Fruit fly (Drosophila melanogaster) whole organism, embryonic: Measurements from ENCODE around the gene pcm.
A peak's percentile ranks its signal among the peaks of the same experiment; 100 is the strongest.

Experiments used
- Atf3 ChIP-seq: fragments of 200-800 bp; sonication (Bioruptor generic); optimal IDR thresholded peaks from 3 replicates; lab custom pipeline; 2016; ENCODE audit warnings: missing biosample characterization, missing genetic modification characterization
- CG11560 ChIP-seq: fragments of 200-800 bp; sonication (Bioruptor generic); IDR thresholded peaks from 3 replicates; pipeline ENCODE4 v1.3.6; 2022; ENCODE audit warnings: missing biosample characterization, missing genetic modification characterization
- CG12769 ChIP-seq: fragments of 200-800 bp; sonication (Bioruptor generic); optimal IDR thresholded peaks from 2 replicates; lab custom pipeline; 2019; ENCODE audit warnings: missing biosample characterization, mild to moderate bottlenecking, missing genetic modification characterization, moderate library complexity
- CG14965 ChIP-seq: fragments of 200-800 bp; sonication (Bioruptor generic); optimal IDR thresholded peaks from 2 replicates; lab custom pipeline; 2016; ENCODE audit warnings: missing biosample characterization, missing genetic modification characterization, borderline replicate concordance
- CG15601 ChIP-seq: fragments of 200-800 bp; sonication (Bioruptor generic); optimal IDR thresholded peaks from 3 replicates; lab custom pipeline; 2019; ENCODE audit warnings: missing biosample characterization, mild to moderate bottlenecking, missing genetic modification characterization, moderate library complexity
- CG16863 ChIP-seq: fragments of 200-800 bp; sonication (Bioruptor generic); optimal IDR thresholded peaks from 3 replicates; lab custom pipeline; 2016; ENCODE audit warnings: missing biosample characterization, missing genetic modification characterization
- CG17612 ChIP-seq: fragments of 200-800 bp; sonication (Bioruptor generic); IDR thresholded peaks from 2 replicates; pipeline ENCODE4 v1.3.6; 2022; ENCODE audit warnings: missing biosample characterization, missing genetic modification characterization
- CG1832 ChIP-seq: fragments of 200-800 bp; sonication (Bioruptor generic); optimal IDR thresholded peaks from 2 replicates; lab custom pipeline; 2017; ENCODE audit warnings: missing biosample characterization, mild to moderate bottlenecking, missing genetic modification characterization, inconsistent platforms
- CG2199 ChIP-seq: fragments of 200-800 bp; sonication (Bioruptor generic); IDR thresholded peaks from 3 replicates; pipeline ENCODE4 v1.3.6; 2022; ENCODE audit warnings: missing biosample characterization, missing genetic modification characterization
- CG3163 ChIP-seq: fragments of 200-800 bp; sonication (Bioruptor generic); optimal IDR thresholded peaks from 3 replicates; lab custom pipeline; 2016; ENCODE audit warnings: missing biosample characterization, missing genetic modification characterization
- CG3838 ChIP-seq: fragments of 200-800 bp; sonication (Bioruptor generic); optimal IDR thresholded peaks from 3 replicates; lab custom pipeline; 2016; ENCODE audit warnings: missing biosample characterization, missing genetic modification characterization
- CG4707 ChIP-seq: fragments of 200-800 bp; sonication (Bioruptor generic); optimal IDR thresholded peaks from 2 replicates; lab custom pipeline; 2018; ENCODE audit warnings: missing biosample characterization, mild to moderate bottlenecking, missing genetic modification characterization, moderate library complexity
- CG7963 ChIP-seq: fragments of 200-800 bp; sonication (Bioruptor generic); IDR thresholded peaks from 3 replicates; pipeline ENCODE4 v1.3.6; 2022; ENCODE audit warnings: missing biosample characterization, missing genetic modification characterization; ENCODE audit not compliant: partially characterized antibody
- CrebB ChIP-seq: fragments of 200-800 bp; sonication (Bioruptor generic); optimal IDR thresholded peaks from 3 replicates; lab custom pipeline; 2018; ENCODE audit warnings: missing biosample characterization, mild to moderate bottlenecking, missing genetic modification characterization
- Dp ChIP-seq: fragments of 200-800 bp; sonication (Bioruptor generic); optimal IDR thresholded peaks from 2 replicates; lab custom pipeline; 2018; ENCODE audit warnings: missing biosample characterization, mild to moderate bottlenecking, missing genetic modification characterization, moderate library complexity
- Ets65A ChIP-seq: fragments of 200-800 bp; sonication (Bioruptor generic); peaks from one replicate; lab custom pipeline; 2016; ENCODE audit warnings: missing biosample characterization, missing genetic modification characterization
- Gsc ChIP-seq: fragments of 200-800 bp; sonication (Bioruptor generic); IDR thresholded peaks from 2 replicates; pipeline ENCODE4 v1.3.6; 2022; ENCODE audit warnings: missing biosample characterization, missing genetic modification characterization
- HHEX ChIP-seq: fragments of 200-800 bp; sonication (Bioruptor generic); optimal IDR thresholded peaks from 3 replicates; lab custom pipeline; 2017; ENCODE audit warnings: missing biosample characterization, mild to moderate bottlenecking, missing genetic modification characterization, missing genetic modification reagents
- Hand ChIP-seq: fragments of 200-800 bp; sonication (Bioruptor generic); optimal IDR thresholded peaks from 2 replicates; lab custom pipeline; 2017; ENCODE audit warnings: mild to moderate bottlenecking, missing biosample characterization, missing genetic modification reagents, missing genetic modification characterization
- Meics ChIP-seq: fragments of 200-800 bp; sonication (Bioruptor generic); optimal IDR thresholded peaks from 2 replicates; lab custom pipeline; 2017; ENCODE audit warnings: missing biosample characterization, mild to moderate bottlenecking, missing genetic modification characterization
- Mes4 ChIP-seq: fragments of 200-800 bp; sonication (Bioruptor generic); optimal IDR thresholded peaks from 2 replicates; lab custom pipeline; 2016; ENCODE audit warnings: missing biosample characterization, missing genetic modification characterization
- NC2β ChIP-seq: fragments of 200-800 bp; sonication (Bioruptor generic); optimal IDR thresholded peaks from 2 replicates; lab custom pipeline; 2016; ENCODE audit warnings: missing biosample characterization, missing genetic modification characterization
- Neu2 ChIP-seq: fragments of 200-800 bp; sonication (Bioruptor generic); optimal IDR thresholded peaks from 3 replicates; lab custom pipeline; 2016; ENCODE audit warnings: missing biosample characterization, missing genetic modification characterization, borderline replicate concordance
- NfI ChIP-seq: fragments of 200-800 bp; sonication (Bioruptor generic); optimal IDR thresholded peaks from 3 replicates; lab custom pipeline; 2018; ENCODE audit warnings: missing biosample characterization, mild to moderate bottlenecking, missing genetic modification characterization, moderate library complexity
- Oli ChIP-seq: fragments of 200-800 bp; sonication (Bioruptor generic); optimal IDR thresholded peaks from 2 replicates; lab custom pipeline; 2018; ENCODE audit warnings: missing biosample characterization, mild to moderate bottlenecking, missing genetic modification characterization, moderate library complexity
- Xbp1 ChIP-seq: fragments of 200-800 bp; sonication (Bioruptor generic); optimal IDR thresholded peaks from 3 replicates; lab custom pipeline; 2016; ENCODE audit warnings: missing biosample characterization, mild to moderate bottlenecking, missing genetic modification characterization
- Xrp1 ChIP-seq: fragments of 200-800 bp; sonication (Bioruptor generic); IDR thresholded peaks from 2 replicates; pipeline ENCODE4 v1.3.6; 2022; ENCODE audit warnings: missing biosample characterization, missing genetic modification characterization
- ab ChIP-seq: fragments of 200-800 bp; sonication (Bioruptor generic); optimal IDR thresholded peaks from 2 replicates; lab custom pipeline; 2016; ENCODE audit warnings: missing biosample characterization, missing genetic modification characterization
- bab2 ChIP-seq: fragments of 200-800 bp; sonication (Bioruptor generic); optimal IDR thresholded peaks from 2 replicates; lab custom pipeline; 2016; ENCODE audit warnings: missing biosample characterization, missing genetic modification characterization
- bsh ChIP-seq, 2 experiments: fragments of 200-800 bp; sonication (Bioruptor generic); optimal IDR thresholded peaks; 2 replicates each; lab custom pipeline; 2017 to 2018; ENCODE audit warnings: mild to moderate bottlenecking in 2 of 2, missing biosample characterization in 2 of 2, missing genetic modification characterization in 2 of 2, moderate library complexity in 1 of 2
- chm ChIP-seq: fragments of 200-800 bp; sonication (Bioruptor generic); IDR thresholded peaks from 2 replicates; pipeline ENCODE4 v1.3.6; 2022; ENCODE audit warnings: missing biosample characterization, missing genetic modification characterization
- corto ChIP-seq: fragments of 200-800 bp; sonication (Bioruptor generic); optimal IDR thresholded peaks from 2 replicates; lab custom pipeline; 2016; ENCODE audit warnings: missing biosample characterization, mild to moderate bottlenecking, missing genetic modification characterization, moderate library complexity
- croc ChIP-seq: fragments of 200-800 bp; sonication (Bioruptor generic); conservative IDR thresholded peaks from 3 replicates; pipeline ENCODE4 v1.3.6; 2022; ENCODE audit warnings: missing biosample characterization, missing genetic modification characterization
- crol ChIP-seq: fragments of 200-800 bp; sonication (Bioruptor generic); IDR thresholded peaks from 2 replicates; pipeline ENCODE4 v1.3.6; 2022; ENCODE audit warnings: missing biosample characterization, missing genetic modification characterization
- crp ChIP-seq, 2 experiments: fragments of 200-800 bp; sonication (Bioruptor generic); optimal IDR thresholded peaks; 2 replicates in 1 of 2; 3 replicates in 1 of 2; lab custom pipeline; 2017; ENCODE audit warnings: missing biosample characterization in 2 of 2, missing genetic modification characterization in 2 of 2, mild to moderate bottlenecking in 1 of 2, moderate library complexity in 1 of 2
- cwo ChIP-seq: fragments of 200-800 bp; sonication (Bioruptor generic); optimal IDR thresholded peaks from 3 replicates; lab custom pipeline; 2017; ENCODE audit warnings: missing biosample characterization, missing genetic modification characterization, mild to moderate bottlenecking, moderate library complexity, missing genetic modification reagents
- dimm ChIP-seq: fragments of 200-800 bp; sonication (Bioruptor generic); IDR thresholded peaks from 2 replicates; pipeline ENCODE4 v1.3.6; 2022; ENCODE audit warnings: missing biosample characterization, missing genetic modification characterization
- dm ChIP-seq: fragments of 200-800 bp; sonication (Bioruptor generic); optimal IDR thresholded peaks from 3 replicates; lab custom pipeline; 2016; ENCODE audit warnings: missing biosample characterization, missing genetic modification characterization
- dmrt99B ChIP-seq: fragments of 200-800 bp; sonication (Bioruptor generic); optimal IDR thresholded peaks from 2 replicates; lab custom pipeline; 2018; ENCODE audit warnings: missing biosample characterization, mild to moderate bottlenecking, missing genetic modification characterization, moderate library complexity
- dysf ChIP-seq: fragments of 200-800 bp; sonication (Bioruptor generic); IDR thresholded peaks from 3 replicates; pipeline ENCODE4 v1.3.6; 2022; ENCODE audit warnings: missing biosample characterization, missing genetic modification characterization
- fd96Cb ChIP-seq: fragments of 200-800 bp; sonication (Bioruptor generic); optimal IDR thresholded peaks from 2 replicates; lab custom pipeline; 2018; ENCODE audit warnings: missing biosample characterization, mild to moderate bottlenecking, missing genetic modification characterization, moderate library complexity
- hb ChIP-seq: fragments of 200-800 bp; sonication (Bioruptor generic); IDR thresholded peaks from 3 replicates; pipeline ENCODE4 v1.3.6; 2022; ENCODE audit warnings: missing biosample characterization, missing genetic modification characterization; ENCODE audit not compliant: partially characterized antibody
- lola ChIP-seq, 3 experiments: fragments of >200 bp in 2 of 3; fragments of 200-800 bp in 1 of 3; sonication (Bioruptor generic) in 1 of 3; optimal IDR thresholded peaks; 2 replicates each; lab custom pipeline; 2017 to 2019; ENCODE audit warnings: missing biosample characterization in 3 of 3, missing genetic modification characterization in 3 of 3, mild to moderate bottlenecking in 1 of 3, moderate library complexity in 1 of 3
- lov ChIP-seq, 2 experiments: fragments of 200-800 bp in 1 of 2; fragments of >200 bp in 1 of 2; sonication (Bioruptor generic) in 1 of 2; IDR thresholded peaks in 1 of 2; optimal IDR thresholded peaks in 1 of 2; 2 replicates in 1 of 2; 3 replicates in 1 of 2; pipeline versions ENCODE4 v1.3.6 to Lab custom; 2017 to 2022; ENCODE audit warnings: missing biosample characterization in 1 of 2, missing genetic modification characterization in 1 of 2
- schlank ChIP-seq: fragments of 200-800 bp; sonication (Bioruptor generic); optimal IDR thresholded peaks from 2 replicates; lab custom pipeline; 2018; ENCODE audit warnings: missing biosample characterization, mild to moderate bottlenecking, missing genetic modification characterization
- sima ChIP-seq: fragments of 200-800 bp; sonication (Bioruptor generic); optimal IDR thresholded peaks from 2 replicates; lab custom pipeline; 2016; ENCODE audit warnings: missing biosample characterization, missing genetic modification characterization
- so ChIP-seq: fragments of 200-800 bp; sonication (Bioruptor generic); IDR thresholded peaks from 3 replicates; pipeline ENCODE4 v1.3.6; 2022; ENCODE audit warnings: missing biosample characterization, missing genetic modification characterization
- sug ChIP-seq: fragments of 200-800 bp; optimal IDR thresholded peaks from 2 replicates; lab custom pipeline; 2019; ENCODE audit warnings: missing biosample characterization, mild to moderate bottlenecking, missing genetic modification characterization, moderate library complexity
- wor ChIP-seq: fragments of 200-800 bp; sonication (Bioruptor generic); IDR thresholded peaks from 2 replicates; pipeline ENCODE4 v1.3.6; 2022; ENCODE audit warnings: missing biosample characterization, missing genetic modification characterization

The pcm gene

DNA sequence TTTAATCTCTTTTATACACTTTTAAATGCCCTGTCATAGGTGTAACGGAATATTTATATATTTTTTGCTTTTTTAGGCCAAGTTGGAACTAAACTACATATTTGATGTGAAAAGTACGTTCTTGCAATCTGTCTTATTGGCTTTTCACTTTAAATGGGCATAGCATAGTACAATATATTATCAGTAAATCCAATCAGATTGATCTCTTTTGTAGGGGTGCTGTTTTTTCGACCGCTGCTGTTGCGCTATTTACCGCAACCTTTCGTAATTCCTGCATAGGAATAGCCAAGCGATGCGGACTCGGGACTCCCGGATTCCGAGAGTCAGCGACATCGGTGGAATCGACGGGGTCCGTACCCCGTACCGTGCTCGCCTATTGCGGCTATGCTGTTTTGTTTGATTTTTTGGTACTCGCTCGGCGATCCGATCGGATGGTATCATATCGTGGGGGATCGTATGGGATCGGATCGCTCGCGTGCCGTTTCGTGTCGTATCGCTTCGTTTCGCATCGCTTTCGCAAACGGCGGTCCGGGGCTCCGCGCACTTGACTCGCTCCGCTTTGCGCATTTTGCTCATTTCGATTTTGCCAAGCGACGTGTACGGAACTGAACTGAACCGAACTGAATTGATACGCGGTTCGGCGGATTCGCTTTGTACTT lies 6.1 kb upstream of the pcm start (continued):
- TF ChIP-seq CG3163 (no peak), dysf (GFP tag; lab: Robert Waterston, UW) (no peak), dm (GFP tag; lab: Kevin White, UChicago) (no peak), Dp (no peak), cwo (GFP tag; lab: Kevin White, UChicago) (peak; percentile 88), schlank (tag; lab: Kevin White, UChicago) (no peak), bab2 (GFP tag; lab: Kevin White, UChicago) (no peak), fd96Cb (no peak), CG3838 (no peak), CG7963 (GFP tag; lab: Robert Waterston, UW) (no peak), CG2199 (GFP tag; lab: Robert Waterston, UW) (no peak), Xbp1 (no peak), sug (peak; percentile 92), crol (GFP tag; lab: Robert Waterston, UW) (no peak), CG1832 (GFP tag; lab: Kevin White, UChicago) (no peak), Neu2 (GFP tag; lab: Kevin White, UChicago) (no peak), CG15601 (no peak), crp (GFP tag; optimal IDR thresholded peaks at IDR 0.05; lab: Kevin White, UChicago) (no peak), Hand (GFP tag; lab: Kevin White, UChicago) (peak; percentile 43), CG14965 (GFP tag; lab: Kevin White, UChicago) (no peak), bsh (GFP tag; optimal IDR thresholded peaks at IDR 0.05; lab: Kevin White, UChicago) (no peak), CG17612 (GFP tag; lab: Robert Waterston, UW) (no peak), CG4707 (GFP tag; lab: Kevin White, UChicago) (no peak), dimm (GFP tag; lab: Robert Waterston, UW) (no peak), sima (no peak), CG11560 (no peak), Gsc (GFP tag; lab: Robert Waterston, UW) (no peak), ab (GFP tag; lab: Kevin White, UChicago) (no peak), chm (GFP tag; lab: Robert Waterston, UW) (no peak; the same call in 1 of the 2 replicates), croc (GFP tag; lab: Robert Waterston, UW) (no peak), lola (GFP tag; optimal IDR thresholded peaks at IDR 0.05; lab: Kevin White, UChicago) (no peak), hb (no peak), CG16863 (GFP tag; lab: Kevin White, UChicago) (no peak), wor (GFP tag; lab: Robert Waterston, UW) (no peak), so (GFP tag; lab: Robert Waterston, UW) (peak; percentile 80; the same call in 2 of the 3 replicates), Ets65A (GFP tag; lab: Kevin White, UChicago) (no peak), CrebB (tag; lab: Kevin White, UChicago) (no peak), Xrp1 (GFP tag; lab: Robert Waterston, UW) (no peak), Oli (tag; lab: Kevin White, UChicago) (no peak), NC2β (GFP tag; lab: Kevin White, UChicago) (no peak), HHEX (GFP tag; lab: Kevin White, UChicago) (no peak), corto (no peak), Meics (peak; percentile 1), Atf3 (GFP tag; lab: Kevin White, UChicago) (no peak), dmrt99B (no peak), lov (optimal IDR thresholded peaks at IDR 0.05; lab: Kevin White, UChicago) (no peak), lov (GFP tag; IDR thresholded peaks at IDR 0.05; lab: Robert Waterston, UW) (no peak), NfI (GFP tag; lab: Kevin White, UChicago) (peak; percentile 15), Mes4 (GFP tag; lab: Kevin White, UChicago) (no peak), CG12769 (tag; lab: Kevin White, UChicago) (peak; percentile 98)
